Worm (Caenorhabditis elegans) whole organism, L4 larva: ENCODE results near the gene srg-32.

Experiments used
- aha-1 ChIP-seq: fragments of 150-350 bp; peaks from one replicate; lab custom pipeline; 2014; ENCODE audit warnings: missing biosample characterization, missing genetic modification characterization
- ama-1 ChIP-seq: fragments of 150-350 bp; optimal IDR thresholded peaks from 2 replicates; lab custom pipeline; 2014; ENCODE audit warnings: inconsistent platforms, mixed read lengths
- ceh-28 ChIP-seq: fragments of 150-350 bp; optimal IDR thresholded peaks from 2 replicates; lab custom pipeline; 2014; ENCODE audit warnings: missing biosample characterization, missing genetic modification reagents, missing genetic modification characterization
- ces-1 ChIP-seq: fragments of 150-350 bp; sonication (generic microtip); optimal IDR thresholded peaks from 4 replicates; lab custom pipeline; 2014; ENCODE audit warnings: missing biosample characterization, missing genetic modification reagents, missing genetic modification characterization
- egl-27 ChIP-seq: sonication (generic microtip); optimal IDR thresholded peaks from 3 replicates; lab custom pipeline; 2017; ENCODE audit warnings: missing biosample characterization, missing genetic modification reagents, missing genetic modification characterization
- lsy-2 ChIP-seq, 2 experiments: fragments of 150-350 bp in 1 of 2; sonication (generic microtip) in 1 of 2; optimal IDR thresholded peaks; 2 replicates each; lab custom pipeline; 2014 to 2017; ENCODE audit warnings: missing biosample characterization in 2 of 2, missing genetic modification characterization in 2 of 2
- mes-2 ChIP-seq: sonication (generic microtip); optimal IDR thresholded peaks from 2 replicates; lab custom pipeline; 2016; ENCODE audit warnings: missing genotype, mild to moderate bottlenecking, missing genetic modification characterization, missing compliant biosample characterization; ENCODE audit not compliant: poor library complexity, severe bottlenecking
- nhr-237 ChIP-seq: sonication (generic microtip); optimal IDR thresholded peaks from 2 replicates; lab custom pipeline; 2017; ENCODE audit warnings: missing biosample characterization, missing genetic modification characterization
- nhr-6 ChIP-seq: fragments of 150-350 bp; optimal IDR thresholded peaks from 2 replicates; lab custom pipeline; 2014; ENCODE audit warnings: missing biosample characterization, missing genetic modification characterization
- snpc-4 ChIP-seq: fragments of 150-350 bp; optimal IDR thresholded peaks from 2 replicates; lab custom pipeline; 2014; ENCODE audit warnings: missing biosample characterization, missing genetic modification characterization
- spr-1 ChIP-seq: sonication (generic microtip); optimal IDR thresholded peaks from 2 replicates; lab custom pipeline; 2016; ENCODE audit warnings: mild to moderate bottlenecking, missing genetic modification characterization, missing compliant biosample characterization
- spr-3 ChIP-seq: fragments of 200-800 bp; sonication (Bioruptor generic); optimal IDR thresholded peaks from 2 replicates; lab custom pipeline; 2018; ENCODE audit warnings: mild to moderate bottlenecking, missing genetic modification characterization, missing compliant biosample characterization
- ztf-11 ChIP-seq: fragments of 150-350 bp; optimal IDR thresholded peaks from 2 replicates; lab custom pipeline; 2014; ENCODE audit warnings: missing biosample characterization, missing genetic modification characterization

DNA sequence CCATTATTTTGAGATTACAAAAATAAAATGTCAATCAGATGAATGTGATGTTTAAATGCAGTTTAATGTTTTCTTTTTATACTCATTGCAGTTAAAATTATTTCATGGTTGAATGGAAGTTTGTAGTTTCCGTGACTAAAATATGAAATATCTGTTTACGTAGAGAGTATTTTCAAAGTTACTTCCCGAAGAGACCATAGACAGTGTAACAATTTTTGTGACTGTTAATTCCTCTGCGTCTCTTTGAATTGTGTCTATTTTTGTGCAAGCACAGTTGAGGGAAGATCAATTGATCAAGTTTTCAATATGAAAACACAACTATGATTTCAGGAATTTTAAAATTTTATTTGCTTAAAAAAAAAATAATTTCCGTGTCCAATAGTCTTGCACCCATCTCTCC lies 41.8 kb downstream of the srg-32 start, which contains the start of gene F25D1.5:
- TF ChIP-seq nhr-6 (tag; lab: Kevin White, UChicago) (no peak), ceh-28 (no peak), ama-1 (lab: Kevin White, UChicago) (no peak), egl-27 (tag; lab: Kevin White, UChicago) (no peak), nhr-237 (tag; lab: Kevin White, UChicago) (no peak), aha-1 (tag; lab: Kevin White, UChicago) (no peak), snpc-4 (tag; lab: Kevin White, UChicago) (no peak), spr-1 (no peak), ztf-11 (tag; lab: Kevin White, UChicago) (no peak), ces-1 (GFP tag; lab: Kevin White, UChicago) (no peak), mes-2 (tag; lab: Kevin White, UChicago) (no peak), spr-3 (no peak), lsy-2 (tag; optimal IDR thresholded peaks at IDR 0.05; lab: Kevin White, UChicago) (no peak)
